Fruit fly (Drosophila melanogaster): ENCODE measurements around the gene CG10576.
A peak's percentile ranks its signal among the peaks of the same experiment; 100 is the strongest.

DNA sequence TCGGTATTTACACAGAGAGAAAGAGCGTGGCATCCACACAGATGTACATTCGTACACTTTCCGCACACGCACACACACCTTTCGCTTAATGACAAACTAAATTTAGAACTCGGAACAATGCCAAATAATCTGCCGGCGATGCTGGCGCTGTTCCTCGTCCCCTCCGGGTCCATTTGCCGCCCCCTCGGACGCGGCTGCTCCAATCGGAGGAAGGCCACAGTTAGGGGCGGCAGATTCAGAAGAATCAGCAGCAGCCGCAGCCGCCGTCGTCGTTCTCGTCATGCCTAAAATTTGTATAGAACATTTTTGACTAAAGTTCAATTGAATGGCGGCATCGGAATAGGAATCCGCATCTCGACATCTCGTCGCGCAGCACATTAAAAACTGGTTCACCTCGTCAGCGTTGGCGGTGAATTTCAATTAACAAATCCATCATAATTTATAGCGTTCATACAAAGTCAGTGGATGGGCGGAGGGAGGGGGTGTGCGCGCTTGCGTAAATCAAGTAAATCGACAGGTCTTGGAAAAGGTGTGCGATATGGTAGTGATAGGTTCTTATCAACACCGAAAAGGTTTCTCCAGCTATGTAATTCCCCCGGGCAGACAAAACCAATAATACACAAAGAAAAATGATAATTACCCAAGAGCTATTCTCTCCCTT, 43.2 kb upstream of the CG10576 start:
- TF ChIP-seq OdsH (GFP tag; optimal IDR thresholded peaks at IDR 0.05) (no peak), h (GFP tag; optimal IDR thresholded peaks at IDR 0.05) (no peak), lola (GFP tag; optimal IDR thresholded peaks at IDR 0.05) (no peak), dl (GFP tag; optimal IDR thresholded peaks at IDR 0.05; ENCODE audit: insufficient read depth in 1 of 2, partially characterized antibody in 2 of 2) (no peak), Myc (optimal IDR thresholded peaks at IDR 0.05) (no peak), rgr (GFP tag; optimal IDR thresholded peaks at IDR 0.05) (no peak), Rel (GFP tag; optimal IDR thresholded peaks at IDR 0.05) (no peak), Rel (tag; optimal IDR thresholded peaks at IDR 0.05) (peak; percentile 92), psq (GFP tag; optimal IDR thresholded peaks at IDR 0.05) (no peak), HLH106 (tag; optimal IDR thresholded peaks at IDR 0.05) (no peak), Mio (GFP tag; optimal IDR thresholded peaks at IDR 0.05) (no peak), ey (GFP tag; optimal IDR thresholded peaks at IDR 0.05) (no peak), sv (GFP tag; optimal IDR thresholded peaks at IDR 0.05) (no peak), dsf (GFP tag; optimal IDR thresholded peaks at IDR 0.05; ENCODE audit: borderline replicate concordance) (no peak)
